Fruit fly (Drosophila melanogaster): Measurements from ENCODE around the gene CG5412.

The CG5412 gene

dm6 chr3R:20593463-20593838 lies 16.6 kb downstream of the CG5412 start (continued):
- TF ChIP-seq p53 (GFP tag; optimal IDR thresholded peaks at IDR 0.05) (peak; percentile 5), CG8281 (tag; optimal IDR thresholded peaks at IDR 0.05) (no peak), CG14014 (GFP tag; IDR thresholded peaks at IDR 0.05) (no peak), cwo (GFP tag; optimal IDR thresholded peaks at IDR 0.05) (no peak), CG42726 (GFP tag; IDR thresholded peaks at IDR 0.05; ENCODE audit: partially characterized antibody) (0 out of 2 replicates have a peak, but pooled peaks have one; percentile 4), maf-S (GFP tag; optimal IDR thresholded peaks at IDR 0.05) (no peak), ftz-f1 (GFP tag; optimal IDR thresholded peaks at IDR 0.05) (no peak), CG16813 (GFP tag; IDR thresholded peaks at IDR 0.05; ENCODE audit: partially characterized antibody) (0 out of 3 replicates have a peak, but pooled peaks have one; percentile 25), CG3838 (GFP tag; optimal IDR thresholded peaks at IDR 0.05) (no peak)

- no peak for TF ChIP-seq dimm (GFP tag; IDR thresholded peaks at IDR 0.05)
- TF ChIP-seq zfh2 (GFP tag; optimal IDR thresholded peaks at IDR 0.05) = no peak
- TF ChIP-seq C15 (GFP tag; IDR thresholded peaks at IDR 0.05) = no peak
- TF ChIP-seq CG1529 (GFP tag; optimal IDR thresholded peaks at IDR 0.05) = peak; percentile 71
- peak; percentile 76 for TF ChIP-seq CG10462 (GFP tag; optimal IDR thresholded peaks at IDR 0.05)
- peak; percentile 80 for TF ChIP-seq HHEX (GFP tag; optimal IDR thresholded peaks at IDR 0.05)
- TF ChIP-seq Sry-δ (GFP tag; optimal IDR thresholded peaks at IDR 0.05) = no peak
- peak; percentile 63 for TF ChIP-seq cg (GFP tag; optimal IDR thresholded peaks at IDR 0.05)
- TF ChIP-seq CG15269 (tag; optimal IDR thresholded peaks at IDR 0.05) = peak; percentile 89
- peak; percentile 86 for TF ChIP-seq CG4820 (GFP tag; optimal IDR thresholded peaks at IDR 0.05)
- TF ChIP-seq Hr3 (GFP tag; optimal IDR thresholded peaks at IDR 0.05) = peak; percentile 85
- peak; percentile 22 for TF ChIP-seq CG3995 (GFP tag; optimal IDR thresholded peaks at IDR 0.05)
- TF ChIP-seq jumu (GFP tag; optimal IDR thresholded peaks at IDR 0.05) = peak; percentile 9
- TF ChIP-seq esg (GFP tag; conservative IDR thresholded peaks at IDR 0.05) = peak; percentile 66
- peak; percentile 55; the same call in 1 of the 2 replicates for TF ChIP-seq CG43689 (GFP tag; IDR thresholded peaks at IDR 0.05)
- TF ChIP-seq usp (GFP tag; optimal IDR thresholded peaks at IDR 0.05) = no peak
- peak; percentile 95 for TF ChIP-seq CG33557 (GFP tag; optimal IDR thresholded peaks at IDR 0.05)
- no peak for TF ChIP-seq ems (GFP tag; optimal IDR thresholded peaks at IDR 0.05)
- TF ChIP-seq CG8388 (GFP tag; optimal IDR thresholded peaks at IDR 0.05) = peak; percentile 96
- TF ChIP-seq dpn (GFP tag; optimal IDR thresholded peaks at IDR 0.05) = peak in 1 of 2 experiments; percentile 77
- TF ChIP-seq nau (GFP tag; optimal IDR thresholded peaks at IDR 0.05) = peak; percentile 51
- peak; percentile 20 for TF ChIP-seq yki (optimal IDR thresholded peaks at IDR 0.05)
- TF ChIP-seq CG3065 (GFP tag; optimal IDR thresholded peaks at IDR 0.05) = peak; percentile 45
- no peak for TF ChIP-seq CG11398 (GFP tag; optimal IDR thresholded peaks at IDR 0.05)
- peak; percentile 93 for TF ChIP-seq CG15601 (tag; optimal IDR thresholded peaks at IDR 0.05)
- TF ChIP-seq zf30C (GFP tag; optimal IDR thresholded peaks at IDR 0.05) = peak; percentile 93
- TF ChIP-seq PHDP (tag; optimal IDR thresholded peaks at IDR 0.05) = peak; percentile 93
- TF ChIP-seq CG13296 (GFP tag; optimal IDR thresholded peaks at IDR 0.05) = peak; percentile 83
- peak; percentile 97 for TF ChIP-seq phol (tag; optimal IDR thresholded peaks at IDR 0.05)
- TF ChIP-seq lola (GFP tag; optimal IDR thresholded peaks at IDR 0.05) = peak in 1 of 3 experiments; percentile 98
- TF ChIP-seq Spps (tag; optimal IDR thresholded peaks at IDR 0.05) = peak; percentile 95
- TF ChIP-seq tup (GFP tag; optimal IDR thresholded peaks at IDR 0.05) = no peak
- no peak for TF ChIP-seq HLH4C (GFP tag; IDR thresholded peaks at IDR 0.05; ENCODE audit: partially characterized antibody)
- TF ChIP-seq bbx (GFP tag; IDR thresholded peaks at IDR 0.05; ENCODE audit: partially characterized antibody) = no peak
- peak; percentile 75 for TF ChIP-seq scrt (GFP tag; optimal IDR thresholded peaks at IDR 0.05)
- TF ChIP-seq E2f1 (GFP tag; IDR thresholded peaks at IDR 0.05) = peak; percentile 83
- peak; percentile 64 for TF ChIP-seq CG14441 (GFP tag; IDR thresholded peaks at IDR 0.05)
- TF ChIP-seq Stat92E (GFP tag; optimal IDR thresholded peaks at IDR 0.05) = peak in 1 of 3 experiments; percentile 88
Observed at dm6 chr3R:20594194-20595144, 17.6 kb downstream of the CG5412 start.

All from whole organism, embryonic.